Fruit fly (Drosophila melanogaster): ENCODE data around the gene Actn.

DNA sequence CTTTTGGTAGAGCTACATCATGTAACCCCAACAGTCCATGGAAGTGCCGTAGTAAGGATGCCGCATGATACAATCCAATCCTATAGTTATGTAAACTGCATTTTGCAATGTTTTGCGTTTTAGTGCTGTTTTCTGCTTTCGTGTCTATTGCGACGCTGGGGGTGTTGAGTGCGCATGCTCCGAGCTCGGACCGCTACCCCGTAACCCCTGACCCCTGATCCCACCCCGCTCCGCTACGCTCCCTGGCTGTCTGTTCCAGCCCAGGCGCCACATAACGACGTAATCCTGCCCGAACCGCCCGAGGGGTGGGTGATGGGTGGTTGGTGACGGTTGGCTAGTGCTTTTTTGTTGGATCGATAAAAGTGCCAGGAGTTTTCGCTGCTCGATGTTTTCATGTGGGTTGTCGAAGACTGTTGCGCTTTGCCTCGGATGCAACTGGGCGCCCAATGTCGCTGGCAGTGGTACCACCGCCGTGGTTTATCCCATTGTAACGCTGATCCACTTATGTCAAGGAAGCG, 39.8 kb upstream of the Actn start:
- TF ChIP-seq CG4318 (GFP tag; optimal IDR thresholded peaks at IDR 0.05) (no peak), Ets96B (tag; optimal IDR thresholded peaks at IDR 0.05) (no peak), Sox102F (GFP tag; optimal IDR thresholded peaks at IDR 0.05) (no peak), dsx (GFP tag; optimal IDR thresholded peaks at IDR 0.05; ENCODE audit: poor library complexity, severe bottlenecking) (no peak), topi (GFP tag; optimal IDR thresholded peaks at IDR 0.05) (no peak), Lpt (GFP tag; optimal IDR thresholded peaks at IDR 0.05) (no peak), CG8632 (GFP tag; optimal IDR thresholded peaks at IDR 0.05) (no peak), fd59A (GFP tag; optimal IDR thresholded peaks at IDR 0.05) (no peak), Gug (GFP tag; IDR thresholded peaks at IDR 0.05) (no peak), CG9139 (GFP tag; optimal IDR thresholded peaks at IDR 0.05) (no peak), CG6854 (GFP tag; optimal IDR thresholded peaks at IDR 0.05) (no peak)
